Fruit fly (Drosophila melanogaster) whole organism, embryonic: ENCODE results near the gene qless.

Source experiments
- Adf1 ChIP-seq: fragments of 200-800 bp; sonication (Bioruptor generic); IDR thresholded peaks from 2 replicates; pipeline ENCODE4 v1.3.6; 2022; ENCODE audit warnings: missing biosample characterization, missing genetic modification characterization
- Aef1 ChIP-seq: fragments of 200-800 bp; sonication (Bioruptor generic); IDR thresholded peaks from 3 replicates; pipeline ENCODE4 v1.3.6; 2022; ENCODE audit warnings: missing biosample characterization, missing genetic modification characterization
- Atf3 ChIP-seq: fragments of 200-800 bp; sonication (Bioruptor generic); optimal IDR thresholded peaks from 3 replicates; lab custom pipeline; 2016; ENCODE audit warnings: missing biosample characterization, missing genetic modification characterization
- Atf6 ChIP-seq: fragments of 200-800 bp; sonication (Bioruptor generic); IDR thresholded peaks from 2 replicates; pipeline ENCODE4 v1.3.6; 2022; ENCODE audit warnings: missing biosample characterization, missing genetic modification characterization
- CG10565 ChIP-seq: fragments of 200-800 bp; sonication (Bioruptor generic); optimal IDR thresholded peaks from 3 replicates; lab custom pipeline; 2016; ENCODE audit warnings: missing biosample characterization, mild to moderate bottlenecking, missing genetic modification characterization
- CG10654 ChIP-seq: fragments of 200-800 bp; sonication (Bioruptor generic); optimal IDR thresholded peaks from 2 replicates; lab custom pipeline; 2016; ENCODE audit warnings: missing biosample characterization, missing genetic modification characterization
- CG10979 ChIP-seq: fragments of 200-800 bp; sonication (Bioruptor generic); optimal IDR thresholded peaks from 2 replicates; lab custom pipeline; 2018; ENCODE audit warnings: missing biosample characterization, mild to moderate bottlenecking, missing genetic modification characterization, moderate library complexity
- CG13287 ChIP-seq: fragments of 200-800 bp; sonication (Bioruptor generic); IDR thresholded peaks from 2 replicates; pipeline ENCODE4 v1.3.6; 2022; ENCODE audit warnings: missing biosample characterization, missing genetic modification characterization; ENCODE audit not compliant: partially characterized antibody
- CG14667 ChIP-seq: fragments of 200-800 bp; sonication (Bioruptor generic); IDR thresholded peaks from 2 replicates; pipeline ENCODE4 v1.3.6; 2022; ENCODE audit warnings: missing biosample characterization, missing genetic modification characterization
- CG15601 ChIP-seq: fragments of 200-800 bp; sonication (Bioruptor generic); optimal IDR thresholded peaks from 3 replicates; lab custom pipeline; 2019; ENCODE audit warnings: missing biosample characterization, mild to moderate bottlenecking, missing genetic modification characterization, moderate library complexity
- CG16813 ChIP-seq: fragments of 200-800 bp; sonication (Bioruptor generic); IDR thresholded peaks from 3 replicates; pipeline ENCODE4 v1.3.6; 2022; ENCODE audit warnings: missing biosample characterization, missing genetic modification characterization; ENCODE audit not compliant: partially characterized antibody
- CG16863 ChIP-seq: fragments of 200-800 bp; sonication (Bioruptor generic); optimal IDR thresholded peaks from 3 replicates; lab custom pipeline; 2016; ENCODE audit warnings: missing biosample characterization, missing genetic modification characterization
- CG30431 ChIP-seq: fragments of 200-800 bp; sonication (Bioruptor generic); optimal IDR thresholded peaks from 2 replicates; lab custom pipeline; 2017; ENCODE audit warnings: missing biosample characterization, missing genetic modification characterization
- CG3065 ChIP-seq: fragments of 200-800 bp; sonication (Bioruptor generic); optimal IDR thresholded peaks from 2 replicates; lab custom pipeline; 2016; ENCODE audit warnings: missing biosample characterization, missing genetic modification characterization
- CG34422 ChIP-seq: fragments of 200-800 bp; sonication (Bioruptor generic); IDR thresholded peaks from 3 replicates; pipeline ENCODE4 v1.3.6; 2022; ENCODE audit warnings: missing biosample characterization, missing genetic modification characterization
- CG4617 ChIP-seq: fragments of 200-800 bp; sonication (Bioruptor generic); optimal IDR thresholded peaks from 3 replicates; lab custom pipeline; 2016; ENCODE audit warnings: missing biosample characterization, missing genetic modification characterization, borderline replicate concordance
- CG6854 ChIP-seq: fragments of 200-800 bp; sonication (Bioruptor generic); optimal IDR thresholded peaks from 3 replicates; lab custom pipeline; 2017; ENCODE audit warnings: missing biosample characterization, mild to moderate bottlenecking, missing genetic modification characterization
- CG7556 ChIP-seq: fragments of 200-800 bp; sonication (Bioruptor generic); optimal IDR thresholded peaks from 2 replicates; lab custom pipeline; 2017; ENCODE audit warnings: missing biosample characterization, mild to moderate bottlenecking, missing genetic modification characterization
- CG7963 ChIP-seq: fragments of 200-800 bp; sonication (Bioruptor generic); IDR thresholded peaks from 3 replicates; pipeline ENCODE4 v1.3.6; 2022; ENCODE audit warnings: missing biosample characterization, missing genetic modification characterization; ENCODE audit not compliant: partially characterized antibody
- CG8388 ChIP-seq: fragments of 200-800 bp; sonication (Bioruptor generic); optimal IDR thresholded peaks from 2 replicates; lab custom pipeline; 2019; ENCODE audit warnings: missing biosample characterization, mild to moderate bottlenecking, missing genetic modification characterization, moderate library complexity
- CG9215 ChIP-seq: fragments of 200-800 bp; sonication (Bioruptor generic); IDR thresholded peaks from 2 replicates; pipeline ENCODE4 v1.3.6; 2022; ENCODE audit warnings: missing biosample characterization, missing genetic modification characterization
- CG9797 ChIP-seq: fragments of 200-800 bp; sonication (Bioruptor generic); optimal IDR thresholded peaks from 3 replicates; lab custom pipeline; 2018; ENCODE audit warnings: missing biosample characterization, mild to moderate bottlenecking, missing genetic modification characterization
- CrebB ChIP-seq: fragments of 200-800 bp; sonication (Bioruptor generic); optimal IDR thresholded peaks from 3 replicates; lab custom pipeline; 2018; ENCODE audit warnings: missing biosample characterization, mild to moderate bottlenecking, missing genetic modification characterization
- Dbx ChIP-seq: fragments of 200-800 bp; sonication (Bioruptor generic); IDR thresholded peaks from 3 replicates; pipeline ENCODE4 v1.3.6; 2022; ENCODE audit warnings: missing biosample characterization, missing genetic modification characterization
- Fer1 ChIP-seq: fragments of 200-800 bp; sonication (Bioruptor generic); optimal IDR thresholded peaks from 2 replicates; lab custom pipeline; 2017; ENCODE audit warnings: missing biosample characterization, mild to moderate bottlenecking, missing genetic modification characterization
- Gug ChIP-seq: fragments of 200-800 bp; sonication (Bioruptor generic); IDR thresholded peaks from 4 replicates; pipeline ENCODE4 v1.3.6; 2022; ENCODE audit warnings: missing biosample characterization, missing genetic modification characterization
- Hr78 ChIP-seq, 2 experiments: fragments of 200-800 bp in 1 of 2; fragments of >200 bp in 1 of 2; sonication (Bioruptor generic) in 1 of 2; optimal IDR thresholded peaks; 2 replicates each; lab custom pipeline; 2017 to 2019; ENCODE audit warnings: missing biosample characterization in 2 of 2, missing genetic modification characterization in 2 of 2, mild to moderate bottlenecking in 1 of 2, moderate library complexity in 1 of 2
- NC2β ChIP-seq: fragments of 200-800 bp; sonication (Bioruptor generic); optimal IDR thresholded peaks from 2 replicates; lab custom pipeline; 2016; ENCODE audit warnings: missing biosample characterization, missing genetic modification characterization
- NK7.1 ChIP-seq: fragments of 200-800 bp; sonication (Bioruptor generic); optimal IDR thresholded peaks from 3 replicates; lab custom pipeline; 2016; ENCODE audit warnings: missing biosample characterization, missing genetic modification characterization
- Neu2 ChIP-seq: fragments of 200-800 bp; sonication (Bioruptor generic); optimal IDR thresholded peaks from 3 replicates; lab custom pipeline; 2016; ENCODE audit warnings: missing biosample characterization, missing genetic modification characterization, borderline replicate concordance
- Rx ChIP-seq: fragments of 200-800 bp; sonication (Bioruptor generic); IDR thresholded peaks from 2 replicates; pipeline ENCODE4 v1.3.6; 2022; ENCODE audit warnings: missing biosample characterization, missing genetic modification characterization
- Side ChIP-seq: fragments of 200-800 bp; sonication (Bioruptor generic); optimal IDR thresholded peaks from 2 replicates; lab custom pipeline; 2016; ENCODE audit warnings: missing biosample characterization, missing genetic modification characterization
- Sox102F ChIP-seq: fragments of 200-800 bp; sonication (Bioruptor generic); optimal IDR thresholded peaks from 2 replicates; lab custom pipeline; 2018; ENCODE audit warnings: missing biosample characterization, mild to moderate bottlenecking, missing genetic modification characterization, moderate library complexity
- Sry-β ChIP-seq: fragments of 200-800 bp; sonication (Bioruptor generic); optimal IDR thresholded peaks from 2 replicates; lab custom pipeline; 2018; ENCODE audit warnings: missing biosample characterization, mild to moderate bottlenecking, missing genetic modification characterization, moderate library complexity
- amos ChIP-seq: fragments of 200-800 bp; sonication (Bioruptor generic); IDR thresholded peaks from 2 replicates; pipeline ENCODE4 v1.3.6; 2022; ENCODE audit warnings: missing biosample characterization, missing genetic modification characterization; ENCODE audit not compliant: partially characterized antibody
- dan ChIP-seq: fragments of 200-800 bp; sonication (Bioruptor generic); IDR thresholded peaks from 2 replicates; pipeline ENCODE4 v1.3.6; 2022; ENCODE audit warnings: missing biosample characterization, missing genetic modification characterization
- ewg ChIP-seq: fragments of 200-800 bp; sonication (Bioruptor generic); optimal IDR thresholded peaks from 3 replicates; lab custom pipeline; 2017; ENCODE audit warnings: mild to moderate bottlenecking, missing biosample characterization, missing genetic modification reagents, missing genetic modification characterization
- fd64A ChIP-seq: fragments of 200-800 bp; sonication (Bioruptor generic); optimal IDR thresholded peaks from 3 replicates; lab custom pipeline; 2018; ENCODE audit warnings: missing biosample characterization, mild to moderate bottlenecking, missing genetic modification characterization
- fru ChIP-seq: fragments of >200 bp; optimal IDR thresholded peaks from 2 replicates; lab custom pipeline; 2017
- ftz-f1 ChIP-seq: fragments of 200-800 bp; sonication (Bioruptor generic); optimal IDR thresholded peaks from 2 replicates; lab custom pipeline; 2016; ENCODE audit warnings: missing biosample characterization, missing genetic modification characterization
- jumu ChIP-seq: fragments of 200-800 bp; sonication (Bioruptor generic); optimal IDR thresholded peaks from 3 replicates; lab custom pipeline; 2016; ENCODE audit warnings: missing biosample characterization, missing genetic modification characterization
- peb ChIP-seq: fragments of 200-800 bp; sonication (Bioruptor generic); IDR thresholded peaks from 2 replicates; pipeline ENCODE4 v1.3.6; 2022; ENCODE audit warnings: missing biosample characterization, missing genetic modification characterization
- pho ChIP-seq: fragments of 200-800 bp; sonication (Bioruptor generic); optimal IDR thresholded peaks from 2 replicates; lab custom pipeline; 2016; ENCODE audit warnings: missing biosample characterization, missing genetic modification characterization
- sna ChIP-seq: fragments of 200-800 bp; sonication (Bioruptor generic); IDR thresholded peaks from 2 replicates; pipeline ENCODE4 v1.3.6; 2022; ENCODE audit warnings: missing biosample characterization, missing genetic modification characterization; ENCODE audit not compliant: partially characterized antibody
- ssp ChIP-seq: fragments of 200-800 bp; sonication (Bioruptor generic); IDR thresholded peaks from 2 replicates; pipeline ENCODE4 v1.3.6; 2022; ENCODE audit warnings: missing biosample characterization, missing genetic modification characterization
- tin ChIP-seq: fragments of 200-800 bp; sonication (Bioruptor generic); optimal IDR thresholded peaks from 3 replicates; lab custom pipeline; 2016; ENCODE audit warnings: missing biosample characterization, missing genetic modification characterization
- toy ChIP-seq: fragments of 200-800 bp; sonication (Bioruptor generic); IDR thresholded peaks from 2 replicates; pipeline ENCODE4 v1.3.6; 2022; ENCODE audit warnings: missing biosample characterization, missing genetic modification characterization
- trem ChIP-seq: fragments of 200-800 bp; optimal IDR thresholded peaks from 3 replicates; lab custom pipeline; 2019; ENCODE audit warnings: missing biosample characterization, mild to moderate bottlenecking, missing genetic modification characterization, moderate library complexity
- tx ChIP-seq: fragments of 200-800 bp; sonication (Bioruptor generic); optimal IDR thresholded peaks from 2 replicates; lab custom pipeline; 2016; ENCODE audit warnings: missing biosample characterization, missing genetic modification characterization
- vvl ChIP-seq: fragments of 200-800 bp; sonication (Bioruptor generic); IDR thresholded peaks from 2 replicates; pipeline ENCODE4 v1.3.6; 2022; ENCODE audit warnings: missing biosample characterization, missing genetic modification characterization

qless gene

dm6 chr3R:31247281-31247995 is 5.0 kb downstream of the qless start (continued):
- TF ChIP-seq CG6854 (GFP tag; lab: Kevin White, UChicago) (peak; percentile 44), CG10565 (GFP tag; lab: Kevin White, UChicago) (no peak), CG10979 (tag; lab: Kevin White, UChicago) (peak; percentile 86), CG15601 (tag; lab: Kevin White, UChicago) (peak; percentile 76), CG13287 (GFP tag; lab: Robert Waterston, UW) (no peak), toy (GFP tag; lab: Robert Waterston, UW) (no peak), CG3065 (GFP tag; lab: Kevin White, UChicago) (no peak), CG9797 (no peak), Aef1 (GFP tag; lab: Robert Waterston, UW) (peak; percentile 76), Fer1 (GFP tag; lab: Kevin White, UChicago) (peak; percentile 68), CG30431 (peak; percentile 8), ewg (GFP tag; lab: Kevin White, UChicago) (peak; percentile 51), Atf6 (peak; percentile 54; the same call in 1 of the 2 replicates), CrebB (peak; percentile 19), ftz-f1 (GFP tag; lab: Kevin White, UChicago) (no peak), pho (GFP tag; lab: Kevin White, UChicago) (no peak), CG10654 (peak; percentile 70), fd64A (GFP tag; lab: Kevin White, UChicago) (peak; percentile 46), CG7556 (GFP tag; lab: Kevin White, UChicago) (peak; percentile 65), trem (tag; lab: Kevin White, UChicago) (peak; percentile 64), Rx (peak; percentile 81), tx (GFP tag; lab: Kevin White, UChicago) (peak; percentile 17), Side (GFP tag; lab: Kevin White, UChicago) (peak; percentile 52), CG34422 (GFP tag; lab: Robert Waterston, UW) (peak; percentile 82), fru (lab: Kevin White, UChicago) (no peak), tin (GFP tag; lab: Kevin White, UChicago) (peak; percentile 75), amos (no peak), CG8388 (GFP tag; lab: Kevin White, UChicago) (peak; percentile 70), NK7.1 (peak; percentile 14), vvl (peak; percentile 78), NC2β (peak; percentile 27), Atf3 (GFP tag; lab: Kevin White, UChicago) (peak; percentile 55), CG16863 (GFP tag; lab: Kevin White, UChicago) (peak; percentile 70), Gug (GFP tag; lab: Robert Waterston, UW) (peak; percentile 51; the same call in 2 of the 4 replicates), sna (GFP tag; lab: Robert Waterston, UW) (no peak), CG7963 (GFP tag; lab: Robert Waterston, UW) (no peak), CG14667 (GFP tag; lab: Robert Waterston, UW) (peak; percentile 70), peb (GFP tag; lab: Robert Waterston, UW) (peak; percentile 33; the same call in 1 of the 2 replicates), Sox102F (GFP tag; lab: Kevin White, UChicago) (peak; percentile 85), Dbx (GFP tag; lab: Robert Waterston, UW) (no peak), ssp (GFP tag; lab: Robert Waterston, UW) (peak; percentile 70), CG9215 (GFP tag; lab: Robert Waterston, UW) (no peak), CG16813 (no peak), CG4617 (no peak), jumu (GFP tag; lab: Kevin White, UChicago) (peak; percentile 54), dan (no peak), Hr78 (GFP tag; optimal IDR thresholded peaks at IDR 0.05; lab: Kevin White, UChicago) (peak in 1 of 2 experiments; percentile 42), Sry-β (GFP tag; lab: Kevin White, UChicago) (peak; percentile 5), Neu2 (GFP tag; lab: Kevin White, UChicago) (no peak), Adf1 (GFP tag; lab: Robert Waterston, UW) (no peak)
